Fruit fly (Drosophila melanogaster): ENCODE data around the gene Acsf3.

Gene Acsf3

dm6 chrX:7308794-7309193, 20.1 kb upstream of the Acsf3 start:
- TF ChIP-seq Snoo (tag; optimal IDR thresholded peaks at IDR 0.05): no peak
- no peak for TF ChIP-seq CG34367 (tag; optimal IDR thresholded peaks at IDR 0.05)
- TF ChIP-seq rn (GFP tag; IDR thresholded peaks at IDR 0.05): no peak
- TF ChIP-seq CG17806 (tag; optimal IDR thresholded peaks at IDR 0.05): no peak

dm6 chrX:7312406-7312805, 16.4 kb upstream of the Acsf3 start:
- TF ChIP-seq Pif1A (GFP tag; optimal IDR thresholded peaks at IDR 0.05): no peak
- TF ChIP-seq fd96Ca (GFP tag; IDR thresholded peaks at IDR 0.05): peak; percentile 75
- peak; percentile 8 for TF ChIP-seq CG9948 (tag; optimal IDR thresholded peaks at IDR 0.05)
- peak; percentile 43 for TF ChIP-seq CG14655 (GFP tag; optimal IDR thresholded peaks at IDR 0.05)
- peak; percentile 57 for TF ChIP-seq Ets98B (GFP tag; IDR thresholded peaks at IDR 0.05)
- no peak for TF ChIP-seq Snoo (tag; optimal IDR thresholded peaks at IDR 0.05)
- TF ChIP-seq CG8301 (tag; optimal IDR thresholded peaks at IDR 0.05): peak; percentile 45
- peak; percentile 61; the same call in 2 of the 3 replicates for TF ChIP-seq CG4496 (GFP tag; IDR thresholded peaks at IDR 0.05)
- peak; percentile 67 for TF ChIP-seq CG32121 (GFP tag; IDR thresholded peaks at IDR 0.05)
- peak; percentile 21 for TF ChIP-seq CG17806 (tag; optimal IDR thresholded peaks at IDR 0.05)

dm6 chrX:7315925-7316650, 12.8 kb upstream of the Acsf3 start:
- TF ChIP-seq CG8159 (tag; optimal IDR thresholded peaks at IDR 0.05): no peak
- TF ChIP-seq EcR (GFP tag; optimal IDR thresholded peaks at IDR 0.05): no peak
- no peak for TF ChIP-seq D1 (tag; optimal IDR thresholded peaks at IDR 0.05)

DNA sequence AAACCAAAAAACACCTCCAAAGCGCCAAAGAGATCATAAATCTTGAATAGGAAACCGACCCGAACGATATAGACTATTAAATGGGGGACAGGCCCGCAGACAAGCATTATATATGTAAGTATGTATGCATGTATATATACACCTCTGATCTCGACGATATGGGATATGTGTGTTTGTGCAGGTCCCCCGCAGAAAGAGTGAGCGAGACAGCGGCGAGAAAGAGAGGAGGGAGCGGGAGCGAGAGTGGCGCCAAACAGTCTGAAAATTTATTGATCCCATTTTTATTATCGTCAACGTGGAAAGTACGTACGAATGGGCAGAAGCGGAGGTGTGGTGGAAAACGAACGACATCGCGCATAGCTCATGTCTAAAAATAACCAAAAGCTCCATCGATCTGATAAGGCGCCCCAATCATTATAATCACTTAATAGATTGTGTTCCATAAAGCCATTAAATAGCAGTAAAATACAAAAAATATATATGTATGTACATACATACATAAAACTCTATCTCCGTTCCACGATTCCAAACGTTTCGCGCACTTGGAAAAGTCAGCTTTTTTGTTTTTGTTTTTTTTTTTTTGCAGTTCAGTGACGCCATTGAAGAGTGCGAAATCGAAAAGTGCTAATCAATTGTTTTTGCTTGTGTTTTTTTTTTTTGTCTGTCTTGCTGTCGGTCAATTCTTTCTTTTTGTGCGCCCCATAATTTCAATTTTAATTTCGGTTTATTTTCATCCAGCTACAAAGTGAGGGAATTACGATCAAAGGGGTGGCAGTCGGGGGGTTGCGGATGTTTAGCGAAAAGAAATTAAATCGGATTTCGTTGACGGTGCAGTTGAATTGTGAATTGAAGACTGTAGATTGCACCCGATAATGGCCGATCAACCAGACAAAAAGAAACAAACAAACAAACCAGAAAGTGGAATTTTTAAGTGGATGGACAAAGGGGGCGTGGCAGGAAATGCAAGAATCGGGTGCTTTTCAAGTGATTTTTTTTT, 11.3 kb upstream of the Acsf3 start:
- no peak for TF ChIP-seq rn (GFP tag; IDR thresholded peaks at IDR 0.05)
- TF ChIP-seq CG12605 (GFP tag; IDR thresholded peaks at IDR 0.05): no peak
- TF ChIP-seq Ets98B (GFP tag; IDR thresholded peaks at IDR 0.05): no peak
- no peak for TF ChIP-seq CG13204 (GFP tag; optimal IDR thresholded peaks at IDR 0.05)
- no peak for TF ChIP-seq gl (tag; optimal IDR thresholded peaks at IDR 0.05)
- TF ChIP-seq Pif1B (GFP tag; optimal IDR thresholded peaks at IDR 0.05): no peak
- TF ChIP-seq CG10348 (GFP tag; IDR thresholded peaks at IDR 0.05): no peak
- TF ChIP-seq CG34367 (tag; optimal IDR thresholded peaks at IDR 0.05): no peak
- TF ChIP-seq Snoo (tag; optimal IDR thresholded peaks at IDR 0.05): no peak
- TF ChIP-seq CG8159 (tag; optimal IDR thresholded peaks at IDR 0.05): no peak
- no peak for TF ChIP-seq EcR (GFP tag; optimal IDR thresholded peaks at IDR 0.05)
- TF ChIP-seq CG8301 (tag; optimal IDR thresholded peaks at IDR 0.05): no peak
- TF ChIP-seq CG9948 (tag; optimal IDR thresholded peaks at IDR 0.05): no peak
- TF ChIP-seq CG4496 (GFP tag; IDR thresholded peaks at IDR 0.05): no peak
- TF ChIP-seq CG15710 (tag; optimal IDR thresholded peaks at IDR 0.05): no peak
- no peak for TF ChIP-seq fd96Ca (GFP tag; IDR thresholded peaks at IDR 0.05)

- TF ChIP-seq CG32121 (GFP tag; IDR thresholded peaks at IDR 0.05): no peak
- TF ChIP-seq fd96Ca (GFP tag; IDR thresholded peaks at IDR 0.05): no peak
- no peak for TF ChIP-seq EcR (GFP tag; optimal IDR thresholded peaks at IDR 0.05)
- TF ChIP-seq rn (GFP tag; IDR thresholded peaks at IDR 0.05): no peak
Measured at dm6 chrX:7318464-7318863, 10.4 kb upstream of the Acsf3 start.

dm6 chrX:7319053-7319702, 9.7 kb upstream of the Acsf3 start:
- TF ChIP-seq CG15710 (tag; optimal IDR thresholded peaks at IDR 0.05): peak; percentile 86
- peak; percentile 52 for TF ChIP-seq CG13204 (GFP tag; optimal IDR thresholded peaks at IDR 0.05)
- TF ChIP-seq Snoo (tag; optimal IDR thresholded peaks at IDR 0.05): peak; percentile 81
- no peak for TF ChIP-seq CG12605 (GFP tag; IDR thresholded peaks at IDR 0.05)
- TF ChIP-seq CG8159 (tag; optimal IDR thresholded peaks at IDR 0.05): peak; percentile 89
- peak; percentile 88 for TF ChIP-seq CG17806 (tag; optimal IDR thresholded peaks at IDR 0.05)
- no peak for TF ChIP-seq rn (GFP tag; IDR thresholded peaks at IDR 0.05)
- peak; percentile 63 for TF ChIP-seq Pif1B (GFP tag; optimal IDR thresholded peaks at IDR 0.05)
- TF ChIP-seq CG34367 (tag; optimal IDR thresholded peaks at IDR 0.05): peak; percentile 85
- no peak for TF ChIP-seq CG10348 (GFP tag; IDR thresholded peaks at IDR 0.05)
- TF ChIP-seq CG9948 (tag; optimal IDR thresholded peaks at IDR 0.05): peak; percentile 88
- peak; percentile 76 for TF ChIP-seq Pif1A (GFP tag; optimal IDR thresholded peaks at IDR 0.05)
- no peak for TF ChIP-seq EcR (GFP tag; optimal IDR thresholded peaks at IDR 0.05)
- TF ChIP-seq CG8301 (tag; optimal IDR thresholded peaks at IDR 0.05): peak; percentile 85
- peak; percentile 86 for TF ChIP-seq D1 (tag; optimal IDR thresholded peaks at IDR 0.05)
- TF ChIP-seq CG4496 (GFP tag; IDR thresholded peaks at IDR 0.05): peak; percentile 47
- no peak; the same call in 1 of the 2 replicates for TF ChIP-seq Ets98B (GFP tag; IDR thresholded peaks at IDR 0.05)
- TF ChIP-seq CG32121 (GFP tag; IDR thresholded peaks at IDR 0.05): peak; percentile 52
- peak; percentile 93 for TF ChIP-seq CG14655 (GFP tag; optimal IDR thresholded peaks at IDR 0.05)
- TF ChIP-seq fd96Ca (GFP tag; IDR thresholded peaks at IDR 0.05): 0 out of 3 replicates have a peak, but pooled peaks have one; percentile 55
- TF ChIP-seq gl (tag; optimal IDR thresholded peaks at IDR 0.05): peak; percentile 55
